Worm (Caenorhabditis elegans): ENCODE data around the gene frpr-15.

Gene frpr-15

ce11 chrV:12706511-12706910, 26.6 kb downstream of the frpr-15 start:
- no peak for TF ChIP-seq hlh-1 (tag; optimal IDR thresholded peaks at IDR 0.05)
- TF ChIP-seq unc-120 (tag; optimal IDR thresholded peaks at IDR 0.05; ENCODE audit: poor library complexity, severe bottlenecking) = no peak
- TF ChIP-seq nhr-12 (tag; optimal IDR thresholded peaks at IDR 0.05) = no peak
- no peak for TF ChIP-seq blmp-1 (tag; optimal IDR thresholded peaks at IDR 0.05)
- TF ChIP-seq zip-8 (tag; optimal IDR thresholded peaks at IDR 0.05) = no peak
- TF ChIP-seq ceh-83 (GFP tag; optimal IDR thresholded peaks at IDR 0.05) = no peak
- TF ChIP-seq ham-2 (GFP tag; optimal IDR thresholded peaks at IDR 0.05) = no peak
- no peak for TF ChIP-seq ceh-43 (GFP tag; optimal IDR thresholded peaks at IDR 0.05)
- no peak for TF ChIP-seq nhr-237 (tag; optimal IDR thresholded peaks at IDR 0.05)
- no peak for TF ChIP-seq lin-13 (tag; optimal IDR thresholded peaks at IDR 0.05)
- no peak for TF ChIP-seq mls-2 (tag; optimal IDR thresholded peaks at IDR 0.05)
- TF ChIP-seq drap-1 (GFP tag; optimal IDR thresholded peaks at IDR 0.05) = no peak
- no peak for TF ChIP-seq mep-1 (tag; optimal IDR thresholded peaks at IDR 0.05)
- TF ChIP-seq nhr-76 (tag; optimal IDR thresholded peaks at IDR 0.05) = no peak

ce11 chrV:12708305-12708704, 28.4 kb downstream of the frpr-15 start, which contains the start of gene R11D1.2:
TSS of gene R11D1.2 (plus strand) at chrV:12708605.
- no peak for TF ChIP-seq elt-3 (tag; optimal IDR thresholded peaks at IDR 0.05)
- no peak for TF ChIP-seq nhr-28 (tag; optimal IDR thresholded peaks at IDR 0.05)
- no peak for TF ChIP-seq sem-2 (GFP tag; optimal IDR thresholded peaks at IDR 0.05)
- no peak for TF ChIP-seq mab-5 (tag; optimal IDR thresholded peaks at IDR 0.05)
- TF ChIP-seq pha-4 (tag; optimal IDR thresholded peaks at IDR 0.05) = no peak
- no peak for TF ChIP-seq zip-8 (tag; optimal IDR thresholded peaks at IDR 0.05)
- TF ChIP-seq drap-1 (GFP tag; optimal IDR thresholded peaks at IDR 0.05) = no peak
- no peak for TF ChIP-seq ceh-83 (GFP tag; optimal IDR thresholded peaks at IDR 0.05)
- TF ChIP-seq nhr-76 (tag; optimal IDR thresholded peaks at IDR 0.05) = no peak
- no peak for TF ChIP-seq unc-62 (GFP tag; optimal IDR thresholded peaks at IDR 0.05)
- no peak for TF ChIP-seq ces-1 (GFP tag; optimal IDR thresholded peaks at IDR 0.05)
- no peak for TF ChIP-seq unc-39 (tag; optimal IDR thresholded peaks at IDR 0.05)

- TF ChIP-seq nhr-2 (tag; optimal IDR thresholded peaks at IDR 0.05) = no peak
- TF ChIP-seq unc-39 (tag; optimal IDR thresholded peaks at IDR 0.05) = no peak
- no peak for TF ChIP-seq elt-1 (tag; optimal IDR thresholded peaks at IDR 0.05; ENCODE audit: borderline replicate concordance, insufficient read depth)
- TF ChIP-seq nhr-237 (tag; optimal IDR thresholded peaks at IDR 0.05) = no peak
- no peak for TF ChIP-seq lsy-2 (tag; optimal IDR thresholded peaks at IDR 0.05)
- TF ChIP-seq ham-2 (GFP tag; optimal IDR thresholded peaks at IDR 0.05) = no peak
- no peak for TF ChIP-seq flh-1 (GFP tag; optimal IDR thresholded peaks at IDR 0.05)
- no peak for TF ChIP-seq cnd-1 (tag; optimal IDR thresholded peaks at IDR 0.05)
- no peak for TF ChIP-seq mep-1 (tag; optimal IDR thresholded peaks at IDR 0.05)
- no peak for TF ChIP-seq bed-3 (GFP tag; optimal IDR thresholded peaks at IDR 0.05)
- no peak for TF ChIP-seq pha-4 (tag; optimal IDR thresholded peaks at IDR 0.05)
- no peak for TF ChIP-seq hlh-1 (tag; optimal IDR thresholded peaks at IDR 0.05)
Observed at ce11 chrV:12711999-12712398, 32.1 kb downstream of the frpr-15 start, which contains the start of gene R11D1.3. TSS of gene R11D1.3 (minus strand) at chrV:12712099.

ce11 chrV:12714120-12714519, 34.2 kb downstream of the frpr-15 start, which contains the start of gene R11D1.4:
TSS of gene R11D1.4 (minus strand) at chrV:12714220.
- TF ChIP-seq unc-39 (tag; optimal IDR thresholded peaks at IDR 0.05) = no peak
- no peak for TF ChIP-seq mab-5 (tag; optimal IDR thresholded peaks at IDR 0.05)
- no peak for TF ChIP-seq unc-120 (tag; optimal IDR thresholded peaks at IDR 0.05; ENCODE audit: poor library complexity, severe bottlenecking)
- TF ChIP-seq ceh-39 (tag; optimal IDR thresholded peaks at IDR 0.05) = no peak
- TF ChIP-seq nhr-28 (tag; optimal IDR thresholded peaks at IDR 0.05) = no peak
- TF ChIP-seq drap-1 (GFP tag; optimal IDR thresholded peaks at IDR 0.05) = no peak
- TF ChIP-seq elt-1 (tag; optimal IDR thresholded peaks at IDR 0.05; ENCODE audit: borderline replicate concordance, insufficient read depth) = no peak
- no peak for TF ChIP-seq bed-3 (GFP tag; optimal IDR thresholded peaks at IDR 0.05)
- no peak for TF ChIP-seq blmp-1 (tag; optimal IDR thresholded peaks at IDR 0.05)
- no peak for TF ChIP-seq pha-4 (tag; optimal IDR thresholded peaks at IDR 0.05)
- no peak for TF ChIP-seq sem-2 (GFP tag; optimal IDR thresholded peaks at IDR 0.05)
- TF ChIP-seq sptf-1 (tag; optimal IDR thresholded peaks at IDR 0.05) = no peak
- TF ChIP-seq hlh-1 (tag; optimal IDR thresholded peaks at IDR 0.05) = no peak
- no peak for TF ChIP-seq snpc-4 (tag; optimal IDR thresholded peaks at IDR 0.05)
- no peak for TF ChIP-seq lsy-2 (tag; optimal IDR thresholded peaks at IDR 0.05)
- TF ChIP-seq unc-62 (GFP tag; optimal IDR thresholded peaks at IDR 0.05) = no peak
- TF ChIP-seq nhr-2 (tag; optimal IDR thresholded peaks at IDR 0.05) = no peak
- TF ChIP-seq elt-3 (tag; optimal IDR thresholded peaks at IDR 0.05) = no peak

- TF ChIP-seq ztf-11 (tag; optimal IDR thresholded peaks at IDR 0.05) (no peak), nhr-237 (tag; optimal IDR thresholded peaks at IDR 0.05) (no peak), ceh-43 (GFP tag; optimal IDR thresholded peaks at IDR 0.05) (no peak), flh-1 (GFP tag; optimal IDR thresholded peaks at IDR 0.05) (no peak), cnd-1 (tag; optimal IDR thresholded peaks at IDR 0.05) (no peak), mab-5 (tag; optimal IDR thresholded peaks at IDR 0.05) (no peak), M03D4.4 (tag; optimal IDR thresholded peaks at IDR 0.05) (no peak), zip-8 (tag; optimal IDR thresholded peaks at IDR 0.05) (no peak), mls-2 (tag; optimal IDR thresholded peaks at IDR 0.05) (no peak)
Observed at ce11 chrV:12716447-12716846, 36.5 kb downstream of the frpr-15 start, which contains the start of gene str-178. TSS of gene str-178 (minus strand) at chrV:12716547.

Data from whole organism, mixed stage, embryonic.